Worm (Caenorhabditis elegans) whole organism, young adult: Measurements from ENCODE around the gene F52G3.5.
A peak's percentile ranks its signal among the peaks of the same experiment; 100 is the strongest.

Source experiments
- B0019.2 ChIP-seq: fragments of 200-800 bp; sonication (Bioruptor generic); conservative IDR thresholded peaks from 2 replicates; pipeline ENCODE4 v1.3.6; 2022; ENCODE audit warnings: missing genetic modification reagents, missing genetic modification characterization, missing compliant biosample characterization
- C17E4.6 ChIP-seq: fragments of 200-800 bp; sonication (Bioruptor generic); IDR thresholded peaks from 2 replicates; pipeline ENCODE4 v1.3.6; 2022; ENCODE audit warnings: missing genetic modification reagents, missing genetic modification characterization, missing compliant biosample characterization
- F10E7.11 ChIP-seq: sonication (generic microtip); optimal IDR thresholded peaks from 2 replicates; lab custom pipeline; 2017; ENCODE audit warnings: mild to moderate bottlenecking, missing genetic modification characterization, moderate library complexity, missing compliant biosample characterization
- F57A8.1 ChIP-seq: fragments of 200-800 bp; sonication (Bioruptor generic); optimal IDR thresholded peaks from 2 replicates; lab custom pipeline; 2018; ENCODE audit warnings: mild to moderate bottlenecking, missing genetic modification characterization, moderate library complexity, missing compliant biosample characterization
- Y53G8AR.9 ChIP-seq: fragments of 200-800 bp; sonication (Bioruptor generic); conservative IDR thresholded peaks from 2 replicates; pipeline ENCODE4 v1.3.6; 2022; ENCODE audit warnings: missing genetic modification reagents, missing genetic modification characterization, missing compliant biosample characterization
- Y56A3A.18 ChIP-seq: fragments of 200-800 bp; sonication (Bioruptor generic); IDR thresholded peaks from 2 replicates; pipeline ENCODE4 v1.3.6; 2022; ENCODE audit warnings: missing genetic modification reagents, missing genetic modification characterization, missing compliant biosample characterization
- Y67H2A.10 ChIP-seq: fragments of 200-800 bp; sonication (Bioruptor generic); conservative IDR thresholded peaks from 2 replicates; pipeline ENCODE4 v1.3.6; 2022; ENCODE audit warnings: missing genetic modification reagents, missing genetic modification characterization, missing compliant biosample characterization
- Y79H2A.3 ChIP-seq: fragments of 200-800 bp; sonication (Bioruptor generic); conservative IDR thresholded peaks from 2 replicates; pipeline ENCODE4 v1.3.6; 2022; ENCODE audit warnings: missing genetic modification reagents, missing genetic modification characterization, missing compliant biosample characterization
- Y95B8A.8 ChIP-seq: fragments of 200-800 bp; sonication (Bioruptor generic); IDR thresholded peaks from 2 replicates; pipeline ENCODE4 v1.3.6; 2022; ENCODE audit warnings: missing genetic modification reagents, missing genetic modification characterization, missing compliant biosample characterization
- ZK185.1 ChIP-seq: sonication (generic microtip); optimal IDR thresholded peaks from 2 replicates; lab custom pipeline; 2016; ENCODE audit warnings: mild to moderate bottlenecking, missing genetic modification characterization, missing compliant biosample characterization; ENCODE audit not compliant: poor library complexity, severe bottlenecking
- ama-1 ChIP-seq, 3 experiments: fragments of 150-350 bp in 1 of 3; sonication (generic microtip) in 2 of 3; optimal IDR thresholded peaks; 2 replicates each; lab custom pipeline; 2014 to 2018; ENCODE audit warnings: missing biosample characterization in 2 of 3, missing genetic modification characterization in 2 of 3, missing genetic modification reagents in 2 of 3
- aptf-3 ChIP-seq: fragments of 200-800 bp; sonication (Bioruptor generic); IDR thresholded peaks from 2 replicates; pipeline ENCODE4 v1.3.6; 2022; ENCODE audit warnings: missing genetic modification characterization, missing compliant biosample characterization
- attf-3 ChIP-seq: fragments of 200-800 bp; sonication (Bioruptor generic); conservative IDR thresholded peaks from 2 replicates; pipeline ENCODE4 v1.3.6; 2022; ENCODE audit warnings: missing genetic modification reagents, missing genetic modification characterization, missing compliant biosample characterization
- attf-6 ChIP-seq: fragments of 200-800 bp; sonication (Bioruptor generic); IDR thresholded peaks from 2 replicates; pipeline ENCODE4 v1.3.6; 2022; ENCODE audit warnings: missing genetic modification reagents, missing genetic modification characterization, missing compliant biosample characterization
- bed-1 ChIP-seq: fragments of 200-800 bp; sonication (Bioruptor generic); IDR thresholded peaks from 2 replicates; pipeline ENCODE4 v1.3.6; 2022; ENCODE audit warnings: missing genetic modification reagents, missing genetic modification characterization, missing compliant biosample characterization
- cebp-1 ChIP-seq, 2 experiments: fragments of 200-800 bp in 1 of 2; sonication (Bioruptor generic) in 1 of 2; sonication (generic microtip) in 1 of 2; IDR thresholded peaks in 1 of 2; optimal IDR thresholded peaks in 1 of 2; 2 replicates each; pipeline versions ENCODE4 v1.3.6 to Lab custom; 2017 to 2022; ENCODE audit warnings: missing compliant biosample characterization in 2 of 2, missing genetic modification characterization in 2 of 2, mild to moderate bottlenecking in 1 of 2, missing genetic modification reagents in 1 of 2, moderate library complexity in 1 of 2
- cebp-2 ChIP-seq: fragments of 200-800 bp; sonication (Bioruptor generic); IDR thresholded peaks from 2 replicates; pipeline ENCODE4 v1.3.6; 2022; ENCODE audit warnings: missing genetic modification characterization, missing compliant biosample characterization
- ceh-100 ChIP-seq: fragments of 200-800 bp; sonication (Bioruptor generic); IDR thresholded peaks from 2 replicates; pipeline ENCODE4 v1.3.6; 2022; ENCODE audit warnings: missing genetic modification reagents, missing genetic modification characterization, missing compliant biosample characterization
- ceh-40 ChIP-seq: fragments of 200-800 bp; sonication (Bioruptor generic); IDR thresholded peaks from 2 replicates; pipeline ENCODE4 v1.3.6; 2022; ENCODE audit warnings: missing genetic modification characterization, missing compliant biosample characterization
- ceh-58 ChIP-seq: fragments of 200-800 bp; sonication (Bioruptor generic); IDR thresholded peaks from 2 replicates; pipeline ENCODE4 v1.3.6; 2022; ENCODE audit warnings: missing genetic modification characterization, missing compliant biosample characterization
- ceh-91 ChIP-seq: fragments of 200-800 bp; sonication (Bioruptor generic); IDR thresholded peaks from 2 replicates; pipeline ENCODE4 v1.3.6; 2022; ENCODE audit warnings: missing genetic modification reagents, missing genetic modification characterization, missing compliant biosample characterization
- chd-7 ChIP-seq: sonication (generic microtip); optimal IDR thresholded peaks from 2 replicates; lab custom pipeline; 2016; ENCODE audit warnings: mild to moderate bottlenecking, missing genetic modification characterization, moderate library complexity, missing compliant biosample characterization
- egl-44 ChIP-seq: fragments of 200-800 bp; sonication (Bioruptor generic); IDR thresholded peaks from 2 replicates; pipeline ENCODE4 v1.3.6; 2022; ENCODE audit warnings: missing genetic modification reagents, missing genetic modification characterization, missing compliant biosample characterization
- egrh-3 ChIP-seq: fragments of 200-800 bp; sonication (Bioruptor generic); IDR thresholded peaks from 2 replicates; pipeline ENCODE4 v1.3.6; 2022; ENCODE audit warnings: missing genetic modification reagents, missing genetic modification characterization, missing compliant biosample characterization
- hsf-1 ChIP-seq: fragments of 200-800 bp; sonication (Bioruptor generic); IDR thresholded peaks from 2 replicates; pipeline ENCODE4 v1.3.6; 2022; ENCODE audit warnings: missing genetic modification reagents, missing genetic modification characterization, missing compliant biosample characterization
- lin-26 ChIP-seq: fragments of 200-800 bp; sonication (Bioruptor generic); IDR thresholded peaks from 2 replicates; pipeline ENCODE4 v1.3.6; 2022; ENCODE audit warnings: missing genetic modification reagents, missing genetic modification characterization, missing compliant biosample characterization
- madf-10 ChIP-seq: sonication (generic microtip); optimal IDR thresholded peaks from 2 replicates; lab custom pipeline; 2016; ENCODE audit warnings: mild to moderate bottlenecking, missing genetic modification characterization, missing compliant biosample characterization
- madf-3 ChIP-seq: fragments of 200-800 bp; sonication (Bioruptor generic); IDR thresholded peaks from 2 replicates; pipeline ENCODE4 v1.3.6; 2022; ENCODE audit warnings: missing genetic modification reagents, missing genetic modification characterization, missing compliant biosample characterization
- madf-6 ChIP-seq: fragments of 200-800 bp; sonication (Bioruptor generic); IDR thresholded peaks from 2 replicates; pipeline ENCODE4 v1.3.6; 2022; ENCODE audit warnings: missing genetic modification reagents, missing genetic modification characterization, missing compliant biosample characterization
- madf-8 ChIP-seq: fragments of 200-800 bp; sonication (Bioruptor generic); conservative IDR thresholded peaks from 2 replicates; pipeline ENCODE4 v1.3.6; 2022; ENCODE audit warnings: missing genetic modification reagents, missing genetic modification characterization, missing compliant biosample characterization
- nfyb-1 ChIP-seq: fragments of 200-800 bp; sonication (Bioruptor generic); IDR thresholded peaks from 2 replicates; pipeline ENCODE4 v1.3.6; 2022; ENCODE audit warnings: missing genetic modification reagents, missing genetic modification characterization, missing compliant biosample characterization
- nhr-120 ChIP-seq: fragments of 200-800 bp; sonication (Bioruptor generic); IDR thresholded peaks from 2 replicates; pipeline ENCODE4 v1.3.6; 2022; ENCODE audit warnings: missing genetic modification characterization, missing compliant biosample characterization
- nhr-27 ChIP-seq: fragments of 200-800 bp; sonication (Bioruptor generic); optimal IDR thresholded peaks from 2 replicates; lab custom pipeline; 2018; ENCODE audit warnings: mild to moderate bottlenecking, missing genetic modification characterization, moderate library complexity, missing compliant biosample characterization
- pbrm-1 ChIP-seq: fragments of 200-800 bp; sonication (Bioruptor generic); IDR thresholded peaks from 2 replicates; pipeline ENCODE4 v1.3.6; 2022; ENCODE audit warnings: missing genetic modification reagents, missing genetic modification characterization, missing compliant biosample characterization
- zfh-2 ChIP-seq: fragments of 200-800 bp; sonication (Bioruptor generic); conservative IDR thresholded peaks from 2 replicates; pipeline ENCODE4 v1.3.6; 2022; ENCODE audit warnings: missing genetic modification reagents, missing genetic modification characterization, missing compliant biosample characterization
- zim-3 ChIP-seq: sonication (generic microtip); optimal IDR thresholded peaks from 2 replicates; lab custom pipeline; 2017; ENCODE audit warnings: mild to moderate bottlenecking, missing genetic modification characterization, moderate library complexity, missing compliant biosample characterization
- ztf-18 ChIP-seq: sonication (generic microtip); optimal IDR thresholded peaks from 2 replicates; lab custom pipeline; 2016; ENCODE audit warnings: missing genotype, mild to moderate bottlenecking, missing genetic modification characterization, missing compliant biosample characterization
- ztf-25 ChIP-seq: fragments of 200-800 bp; sonication (Bioruptor generic); IDR thresholded peaks from 2 replicates; pipeline ENCODE4 v1.3.6; 2022; ENCODE audit warnings: missing genetic modification reagents, missing genetic modification characterization, missing compliant biosample characterization

Gene F52G3.5

DNA sequence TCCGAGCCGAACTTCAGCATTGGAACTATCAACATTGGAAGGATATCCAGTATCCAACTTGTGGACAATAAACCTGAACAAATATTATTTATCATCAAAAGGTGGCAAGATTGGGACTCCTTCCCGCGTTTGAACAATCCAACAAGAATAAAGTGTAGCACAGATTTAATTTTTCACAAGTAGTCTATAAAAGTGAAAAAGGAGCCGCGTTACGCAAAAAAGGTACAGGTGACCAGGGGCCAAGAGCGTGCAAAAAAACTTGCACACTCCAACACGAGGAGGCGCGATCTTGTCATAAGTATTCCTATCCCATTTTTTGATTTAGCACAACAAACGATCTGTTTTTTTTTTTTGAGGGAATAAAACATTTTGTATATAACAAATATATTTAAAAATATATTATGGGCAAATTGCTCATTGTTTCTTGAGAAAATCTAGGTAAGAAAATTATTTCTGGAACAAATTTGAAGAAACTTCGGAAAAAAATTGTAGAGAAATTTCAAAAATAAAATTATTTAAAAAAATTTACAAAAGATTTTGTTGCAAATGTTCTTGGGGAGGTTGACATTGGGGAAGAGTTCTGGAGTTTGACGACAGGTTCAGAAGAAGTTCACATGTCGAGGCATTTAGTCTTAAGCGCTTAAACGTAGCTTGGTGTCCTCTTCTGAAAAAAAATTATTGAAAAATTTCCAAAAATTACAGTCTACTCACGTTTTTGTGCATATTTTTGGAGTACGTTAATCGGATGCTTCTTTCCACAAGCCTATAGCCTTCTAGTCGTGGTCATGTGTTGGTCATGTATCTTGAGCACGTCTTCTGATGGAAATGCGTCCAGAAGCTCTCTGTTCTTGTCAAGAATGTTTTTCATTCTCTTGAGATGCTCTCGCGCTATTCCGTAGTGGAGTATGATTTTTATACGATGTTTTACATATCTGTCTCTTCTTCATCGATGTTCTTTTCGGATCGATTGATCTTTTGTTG, 31.7 kb downstream of the F52G3.5 start:
- TF ChIP-seq zim-3 (tag; lab: Kevin White, UChicago) (peak; percentile 24), cebp-2 (GFP tag; lab: Robert Waterston, UW) (0 out of 2 replicates have a peak, but pooled peaks have one; percentile 44), cebp-1 (GFP tag; IDR thresholded peaks at IDR 0.05; lab: Robert Waterston, UW) (no peak), cebp-1 (tag; optimal IDR thresholded peaks at IDR 0.05; lab: Kevin White, UChicago) (peak; percentile 22), madf-6 (0 out of 2 replicates have a peak, but pooled peaks have one; percentile 12), ztf-18 (tag; lab: Kevin White, UChicago) (no peak), nfyb-1 (peak; percentile 43; the same call in 1 of the 2 replicates), egl-44 (GFP tag; lab: Robert Waterston, UW) (0 out of 2 replicates have a peak, but pooled peaks have one; percentile 45), ama-1 (optimal IDR thresholded peaks at IDR 0.05; lab: Kevin White, UChicago) (peak; percentile 85), ama-1 (GFP tag; optimal IDR thresholded peaks at IDR 0.05; lab: Kevin White, UChicago) (peak in 1 of 2 experiments; percentile 69), Y95B8A.8 (GFP tag; lab: Robert Waterston, UW) (no peak), lin-26 (no peak), bed-1 (0 out of 2 replicates have a peak, but pooled peaks have one; percentile 60), F10E7.11 (peak; percentile 9), ztf-25 (GFP tag; lab: Robert Waterston, UW) (0 out of 2 replicates have a peak, but pooled peaks have one; percentile 39), chd-7 (tag; lab: Kevin White, UChicago) (peak; percentile 27), nhr-27 (peak; percentile 66), pbrm-1 (GFP tag; lab: Robert Waterston, UW) (0 out of 2 replicates have a peak, but pooled peaks have one; percentile 1)

DNA sequence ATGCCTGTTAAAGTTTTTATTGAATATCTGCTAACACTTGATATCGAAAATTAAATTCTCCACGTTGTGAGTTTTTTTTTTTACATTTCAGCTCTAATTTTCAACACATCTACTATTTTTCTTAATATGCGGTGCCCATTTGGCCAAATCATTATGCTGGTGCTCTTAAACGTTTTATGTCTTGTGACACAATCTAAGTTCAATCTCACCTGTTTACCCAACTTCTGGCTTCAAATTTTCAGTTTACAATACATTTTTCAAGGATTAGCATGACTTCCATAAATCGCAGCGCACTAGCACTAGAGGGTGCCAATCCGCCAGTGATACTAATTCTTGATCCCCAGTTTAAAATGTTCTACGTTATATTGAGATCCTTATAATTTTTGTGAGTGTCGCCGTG, 33.6 kb downstream of the F52G3.5 start:
- TF ChIP-seq nhr-120 (GFP tag; lab: Robert Waterston, UW) (no peak), ZK185.1 (no peak), nfyb-1 (no peak), F57A8.1 (GFP tag; lab: Kevin White, UChicago) (no peak), egrh-3 (GFP tag; lab: Robert Waterston, UW) (no peak), hsf-1 (GFP tag; lab: Robert Waterston, UW) (no peak), attf-3 (GFP tag; lab: Robert Waterston, UW) (no peak), chd-7 (tag; lab: Kevin White, UChicago) (no peak), Y95B8A.8 (GFP tag; lab: Robert Waterston, UW) (no peak), zfh-2 (GFP tag; lab: Robert Waterston, UW) (no peak), Y79H2A.3 (GFP tag; lab: Robert Waterston, UW) (no peak), madf-8 (GFP tag; lab: Robert Waterston, UW) (no peak), madf-10 (tag; lab: Kevin White, UChicago) (no peak), ceh-58 (GFP tag; lab: Robert Waterston, UW) (no peak)

DNA sequence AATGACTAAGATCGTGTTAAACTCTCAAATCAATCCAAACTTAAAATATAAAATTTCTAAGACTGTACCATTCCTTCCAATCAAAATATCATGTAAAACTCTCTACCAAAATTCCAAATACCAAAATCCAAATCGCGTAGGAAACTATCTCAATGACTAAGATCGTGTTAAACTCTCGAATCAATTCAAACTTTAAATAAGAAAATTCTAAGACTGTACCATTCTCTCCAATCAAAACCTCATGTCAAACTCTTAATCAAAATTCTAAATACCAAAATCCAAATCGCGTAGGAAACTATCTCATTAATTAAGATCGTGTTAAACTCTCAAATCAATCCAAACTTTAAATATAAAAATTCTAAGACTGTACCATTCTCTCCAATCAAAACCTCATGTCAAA, 38.0 kb downstream of the F52G3.5 start:
- 0 out of 2 replicates have a peak, but pooled peaks have one; percentile 23 for TF ChIP-seq ceh-58 (GFP tag; lab: Robert Waterston, UW)

DNA sequence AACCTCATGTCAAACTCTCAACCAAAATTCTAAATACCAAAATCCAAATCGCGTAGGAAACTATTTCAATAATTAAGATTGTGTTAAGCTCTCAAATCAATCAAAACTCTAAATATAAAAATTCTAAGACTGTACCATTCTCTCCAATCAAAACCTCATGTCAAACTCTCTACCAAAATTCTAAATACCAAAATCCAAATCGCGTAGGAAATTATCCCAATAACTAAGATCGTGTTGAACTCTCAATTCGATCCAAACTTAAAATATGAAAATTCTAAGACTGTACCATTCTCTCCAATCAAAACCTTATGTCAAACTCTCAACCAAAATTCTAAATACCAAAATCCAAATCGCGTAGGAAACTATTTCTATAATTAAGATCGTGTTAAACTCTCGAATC, 43.6 kb downstream of the F52G3.5 start:
- TF ChIP-seq attf-6 (GFP tag; lab: Robert Waterston, UW) (peak; percentile 70), nhr-120 (GFP tag; lab: Robert Waterston, UW) (peak; percentile 82; the same call in 1 of the 2 replicates), cebp-2 (GFP tag; lab: Robert Waterston, UW) (peak; percentile 67; the same call in 1 of the 2 replicates), C17E4.6 (GFP tag; lab: Robert Waterston, UW) (0 out of 2 replicates have a peak, but pooled peaks have one; percentile 29), Y67H2A.10 (GFP tag; lab: Robert Waterston, UW) (peak; percentile 67; the same call in 1 of the 2 replicates), ceh-58 (GFP tag; lab: Robert Waterston, UW) (peak; percentile 66), hsf-1 (GFP tag; lab: Robert Waterston, UW) (peak; percentile 53; the same call in 1 of the 2 replicates), egl-44 (GFP tag; lab: Robert Waterston, UW) (peak; percentile 61; the same call in 1 of the 2 replicates), ceh-40 (GFP tag; lab: Robert Waterston, UW) (peak; percentile 83; the same call in 1 of the 2 replicates), ceh-100 (GFP tag; lab: Robert Waterston, UW) (peak; percentile 49), aptf-3 (0 out of 2 replicates have a peak, but pooled peaks have one; percentile 52), Y53G8AR.9 (GFP tag; lab: Robert Waterston, UW) (peak; percentile 80), madf-3 (GFP tag; lab: Robert Waterston, UW) (peak; percentile 88), Y56A3A.18 (GFP tag; lab: Robert Waterston, UW) (peak; percentile 62; the same call in 1 of the 2 replicates), madf-6 (peak; percentile 54), pbrm-1 (GFP tag; lab: Robert Waterston, UW) (peak; percentile 81), lin-26 (peak; percentile 75), ceh-91 (GFP tag; lab: Robert Waterston, UW) (peak; percentile 30; the same call in 1 of the 2 replicates), B0019.2 (GFP tag; lab: Robert Waterston, UW) (peak; percentile 67)
